Fruit fly (Drosophila melanogaster) whole organism, adult: Measurements from ENCODE around the gene CG6409.

Source experiments
- CG11617 ChIP-seq: fragments of 200-800 bp; sonication (Bioruptor generic); optimal IDR thresholded peaks from 2 replicates; lab custom pipeline; 2017; ENCODE audit warnings: mild to moderate bottlenecking, missing biosample characterization, missing genetic modification reagents, missing genetic modification characterization
- CG12768 ChIP-seq: fragments of 200-800 bp; sonication (Bioruptor generic); optimal IDR thresholded peaks from 2 replicates; lab custom pipeline; 2017; ENCODE audit warnings: missing biosample characterization, missing genetic modification characterization, mild to moderate bottlenecking, moderate library complexity, missing genetic modification reagents
- CG14711 ChIP-seq: fragments of 200-800 bp; sonication (Bioruptor generic); optimal IDR thresholded peaks from 2 replicates; lab custom pipeline; 2018; ENCODE audit warnings: missing biosample characterization, mild to moderate bottlenecking, missing genetic modification characterization, moderate library complexity
- CG1620 ChIP-seq: fragments of 200-800 bp; sonication (Bioruptor generic); optimal IDR thresholded peaks from 2 replicates; lab custom pipeline; 2016; ENCODE audit warnings: missing biosample characterization, missing genetic modification characterization
- CG33017 ChIP-seq: fragments of 200-800 bp; sonication (Bioruptor generic); optimal IDR thresholded peaks from 2 replicates; lab custom pipeline; 2018; ENCODE audit warnings: missing biosample characterization, mild to moderate bottlenecking, missing genetic modification characterization, moderate library complexity
- CG5204 ChIP-seq: fragments of 200-800 bp; sonication (Bioruptor generic); optimal IDR thresholded peaks from 2 replicates; lab custom pipeline; 2016; ENCODE audit warnings: missing biosample characterization, missing genetic modification characterization
- CG7045 ChIP-seq: fragments of 200-800 bp; sonication (Bioruptor generic); optimal IDR thresholded peaks from 2 replicates; lab custom pipeline; 2017; ENCODE audit warnings: missing biosample characterization, mild to moderate bottlenecking, missing genetic modification characterization
- CG7101 ChIP-seq: fragments of 200-800 bp; sonication (Bioruptor generic); optimal IDR thresholded peaks from 2 replicates; lab custom pipeline; 2018; ENCODE audit warnings: missing biosample characterization, mild to moderate bottlenecking, missing genetic modification characterization, moderate library complexity
- Clk ChIP-seq: fragments of 200-800 bp; sonication (Bioruptor generic); optimal IDR thresholded peaks from 2 replicates; lab custom pipeline; 2017; ENCODE audit warnings: missing biosample characterization, missing genetic modification characterization
- Crg-1 ChIP-seq: fragments of 200-800 bp; sonication (Bioruptor generic); optimal IDR thresholded peaks from 2 replicates; lab custom pipeline; 2016; ENCODE audit warnings: missing biosample characterization, missing genetic modification characterization
- Hr96 ChIP-seq: fragments of 200-800 bp; sonication (Bioruptor generic); optimal IDR thresholded peaks from 2 replicates; lab custom pipeline; 2016; ENCODE audit warnings: missing biosample characterization, missing genetic modification characterization
- Mnt ChIP-seq: fragments of 200-800 bp; sonication (Bioruptor generic); optimal IDR thresholded peaks from 2 replicates; lab custom pipeline; 2016; ENCODE audit warnings: missing biosample characterization, mild to moderate bottlenecking, missing genetic modification characterization
- bab1 ChIP-seq: fragments of 200-800 bp; sonication (Bioruptor generic); optimal IDR thresholded peaks from 3 replicates; lab custom pipeline; 2019; ENCODE audit warnings: missing biosample characterization, mild to moderate bottlenecking, missing genetic modification characterization, moderate library complexity
- cic ChIP-seq: fragments of 200-800 bp; sonication (Bioruptor generic); optimal IDR thresholded peaks from 2 replicates; lab custom pipeline; 2017; ENCODE audit warnings: missing biosample characterization, mild to moderate bottlenecking, missing genetic modification characterization, moderate library complexity
- cnc ChIP-seq, 2 experiments: fragments of >200 bp; optimal IDR thresholded peaks; 2 replicates each; lab custom pipeline; 2017
- kay ChIP-seq: fragments of 200-800 bp; sonication (Bioruptor generic); peaks from one replicate; lab custom pipeline; 2016; ENCODE audit warnings: missing biosample characterization, missing genetic modification characterization, borderline replicate concordance
- ovo ChIP-seq: fragments of 200-800 bp; sonication (Bioruptor generic); optimal IDR thresholded peaks from 2 replicates; lab custom pipeline; 2016; ENCODE audit warnings: missing biosample characterization, missing genetic modification characterization
- pad ChIP-seq: fragments of 200-800 bp; sonication (Bioruptor generic); optimal IDR thresholded peaks from 3 replicates; lab custom pipeline; 2017; ENCODE audit warnings: missing biosample characterization, missing genetic modification characterization, mild to moderate bottlenecking, moderate library complexity, missing genetic modification reagents
- tj ChIP-seq: fragments of 200-800 bp; sonication (Bioruptor generic); optimal IDR thresholded peaks from 3 replicates; lab custom pipeline; 2017; ENCODE audit warnings: missing biosample characterization, mild to moderate bottlenecking, missing genetic modification characterization, moderate library complexity
- toe ChIP-seq: fragments of 200-800 bp; sonication (Bioruptor generic); optimal IDR thresholded peaks from 2 replicates; lab custom pipeline; 2016; ENCODE audit warnings: missing biosample characterization, missing genetic modification characterization

CG6409 gene

DNA sequence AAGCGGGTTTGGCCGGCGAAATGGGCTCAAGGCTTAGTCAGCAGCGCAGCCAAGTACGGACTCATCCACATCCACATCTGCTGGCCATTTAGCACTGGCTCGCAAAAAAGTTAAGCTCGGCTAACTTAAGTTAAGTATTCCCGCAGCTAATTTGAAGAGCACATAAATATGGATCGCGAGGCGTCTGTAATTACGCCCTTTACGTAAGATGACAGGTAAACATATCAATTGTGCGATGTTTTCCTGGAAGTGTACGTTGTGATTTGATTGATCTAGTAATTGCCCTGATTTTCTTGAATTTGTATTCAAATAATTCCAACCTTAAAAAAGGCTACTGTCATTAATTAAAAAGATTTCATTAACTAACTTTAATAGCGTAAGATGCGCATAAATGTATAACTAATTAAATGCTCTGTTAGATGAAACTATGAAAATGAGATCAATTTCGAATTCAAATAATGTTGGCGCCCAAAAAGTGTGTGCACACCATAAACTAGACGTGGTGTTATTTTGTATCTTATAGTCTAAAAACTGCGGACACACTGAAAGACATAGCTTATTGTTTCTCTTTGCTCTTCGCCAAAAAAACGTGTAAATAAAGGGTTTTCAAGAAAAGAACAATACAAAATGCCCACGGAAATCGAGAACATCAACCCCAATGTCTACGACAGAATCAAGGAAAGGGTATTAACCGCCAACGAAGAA lies at the start of gene CG6409, which contains the start of gene galla-2:
TSS of gene CG6409 (minus strand) at position 51 of the 705 bp plus-strand sequence.
TSS of gene galla-2 (plus strand) at position 555 of the 705 bp plus-strand sequence.
- TF ChIP-seq kay (GFP tag; lab: Kevin White, UChicago) (peak; percentile 17), Mnt (GFP tag; lab: Kevin White, UChicago) (no peak)

DNA sequence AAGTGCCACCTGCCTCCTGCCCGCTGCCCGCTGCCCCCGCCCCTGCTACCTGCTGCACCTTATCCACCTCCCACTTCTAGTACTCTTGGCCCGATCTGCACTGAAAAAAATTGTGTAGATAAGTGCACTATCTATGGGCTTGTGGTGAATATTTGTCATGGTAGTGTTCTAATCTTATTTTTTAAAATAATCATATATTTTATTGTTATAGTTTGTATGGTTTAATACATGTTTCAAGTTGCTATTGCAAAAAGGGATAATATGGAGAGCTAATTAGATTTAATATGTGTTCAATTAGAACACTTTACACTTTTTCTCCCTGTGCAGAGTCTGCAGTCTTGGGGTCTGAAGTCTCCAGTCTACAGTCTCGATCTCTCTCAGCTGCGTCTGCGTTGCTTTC lies 49.2 kb upstream of the CG6409 start:
- TF ChIP-seq bab1 (GFP tag; lab: Kevin White, UChicago), result no peak
- TF ChIP-seq toe (GFP tag; lab: Kevin White, UChicago), result no peak
- TF ChIP-seq Clk (GFP tag; lab: Kevin White, UChicago), result no peak
- no peak for TF ChIP-seq ovo (GFP tag; lab: Kevin White, UChicago)
- no peak for TF ChIP-seq CG7045 (GFP tag; lab: Kevin White, UChicago)
- TF ChIP-seq cic, result no peak
- no peak for TF ChIP-seq CG12768 (GFP tag; lab: Kevin White, UChicago)
- no peak for TF ChIP-seq CG33017 (tag; lab: Kevin White, UChicago)
- TF ChIP-seq tj, result no peak
- no peak for TF ChIP-seq cnc (optimal IDR thresholded peaks at IDR 0.05; lab: Kevin White, UChicago)
- no peak for TF ChIP-seq Crg-1 (GFP tag; lab: Kevin White, UChicago)
- no peak for TF ChIP-seq CG11617 (GFP tag; lab: Kevin White, UChicago)
- TF ChIP-seq CG5204 (GFP tag; lab: Kevin White, UChicago), result no peak
- TF ChIP-seq kay (GFP tag; lab: Kevin White, UChicago), result no peak
- no peak for TF ChIP-seq pad (GFP tag; lab: Kevin White, UChicago)
- TF ChIP-seq CG14711 (tag; lab: Kevin White, UChicago), result no peak
- no peak for TF ChIP-seq Hr96 (GFP tag; lab: Kevin White, UChicago)
- TF ChIP-seq CG1620 (GFP tag; lab: Kevin White, UChicago), result no peak

DNA sequence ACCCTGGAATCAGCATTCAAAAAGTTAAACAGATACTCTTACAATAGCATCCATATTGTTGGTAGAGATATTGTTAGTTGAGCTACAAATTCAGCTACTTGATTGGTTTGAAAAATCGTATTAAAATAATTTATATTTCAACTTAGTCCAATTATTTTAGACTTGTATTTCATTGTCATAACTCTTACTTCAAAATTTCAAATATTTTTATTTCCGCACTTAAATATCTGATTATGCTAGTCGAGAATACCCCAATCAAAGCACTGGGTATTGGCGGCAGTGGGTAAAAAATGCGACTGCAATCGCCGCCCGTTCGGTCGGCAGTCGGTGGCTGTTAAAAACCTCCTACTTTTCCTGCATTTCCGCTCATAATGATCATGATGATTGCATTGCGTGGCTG lies 46.6 kb upstream of the CG6409 start:
- TF ChIP-seq CG33017 (tag; lab: Kevin White, UChicago), result no peak

DNA sequence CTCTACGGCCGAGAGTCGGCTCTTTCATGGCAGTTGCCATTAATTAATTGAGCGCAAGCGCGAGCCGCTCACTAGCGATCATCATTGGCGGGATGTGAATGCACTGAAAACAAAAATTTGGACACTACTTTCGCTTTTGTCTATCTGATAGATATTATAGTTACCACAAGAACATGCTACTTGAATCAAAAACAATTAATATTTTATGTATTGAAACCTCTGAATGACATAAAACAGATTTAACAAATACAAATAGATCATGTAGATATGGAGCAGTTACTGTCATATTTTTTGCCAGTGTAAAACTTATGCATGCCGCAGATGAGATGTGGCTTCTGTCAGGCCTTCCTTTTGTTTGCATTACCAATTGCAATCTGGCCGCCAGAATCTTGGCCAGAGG lies 45.8 kb upstream of the CG6409 start:
- TF ChIP-seq Mnt (GFP tag; lab: Kevin White, UChicago) (no peak), Hr96 (GFP tag; lab: Kevin White, UChicago) (no peak), cnc (optimal IDR thresholded peaks at IDR 0.05; lab: Kevin White, UChicago) (no peak), Crg-1 (GFP tag; lab: Kevin White, UChicago) (no peak), bab1 (GFP tag; lab: Kevin White, UChicago) (no peak), Clk (GFP tag; lab: Kevin White, UChicago) (no peak), CG11617 (GFP tag; lab: Kevin White, UChicago) (no peak), pad (GFP tag; lab: Kevin White, UChicago) (no peak), CG7101 (tag; lab: Kevin White, UChicago) (no peak), ovo (GFP tag; lab: Kevin White, UChicago) (no peak)

DNA sequence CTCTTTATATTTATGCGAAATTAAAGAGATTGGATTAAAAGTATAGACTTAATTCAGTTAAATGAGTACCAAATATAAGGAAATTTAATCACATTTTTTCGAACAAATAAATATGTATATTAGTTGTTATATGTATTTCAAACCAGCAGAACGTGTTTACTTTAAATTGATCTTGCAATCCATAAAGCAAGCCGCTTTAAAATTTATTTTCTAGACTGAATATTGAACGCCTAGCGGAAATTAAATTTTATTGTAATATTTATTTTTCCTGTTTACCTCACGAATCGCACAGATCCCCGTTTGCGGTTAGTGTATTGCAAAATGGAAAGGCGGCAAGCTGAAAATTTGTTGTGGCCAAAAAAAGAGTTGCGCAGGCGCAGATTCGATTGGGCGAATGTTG lies 45.2 kb upstream of the CG6409 start:
- TF ChIP-seq tj (no peak), CG12768 (GFP tag; lab: Kevin White, UChicago) (no peak), CG7045 (GFP tag; lab: Kevin White, UChicago) (no peak)

DNA sequence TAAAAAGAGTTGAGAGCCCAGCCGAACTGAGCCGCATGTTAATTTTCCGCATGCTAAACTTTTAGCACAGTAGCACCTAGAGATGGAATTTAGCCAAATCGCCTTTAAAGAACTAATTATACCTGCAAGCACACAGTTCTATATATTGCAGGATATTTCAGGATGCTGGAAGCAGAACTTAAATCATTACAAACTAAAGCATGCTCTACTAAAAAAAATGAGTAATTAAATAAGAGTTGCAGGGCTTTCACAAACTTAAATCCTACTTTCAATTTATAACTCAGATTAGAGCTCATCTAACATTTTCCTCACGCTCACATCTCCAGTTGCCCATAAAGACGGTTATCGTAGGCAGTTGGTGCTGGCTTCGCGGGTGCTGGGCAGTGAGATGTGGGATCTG lies 42.5 kb upstream of the CG6409 start:
- TF ChIP-seq pad (GFP tag; lab: Kevin White, UChicago), result no peak
- TF ChIP-seq cic, result no peak
- no peak for TF ChIP-seq tj
- TF ChIP-seq kay (GFP tag; lab: Kevin White, UChicago), result no peak
- no peak for TF ChIP-seq CG1620 (GFP tag; lab: Kevin White, UChicago)
- TF ChIP-seq toe (GFP tag; lab: Kevin White, UChicago), result no peak
- TF ChIP-seq CG33017 (tag; lab: Kevin White, UChicago), result no peak
- TF ChIP-seq CG14711 (tag; lab: Kevin White, UChicago), result no peak
- no peak for TF ChIP-seq CG7101 (tag; lab: Kevin White, UChicago)
- TF ChIP-seq Crg-1 (GFP tag; lab: Kevin White, UChicago), result no peak
- TF ChIP-seq ovo (GFP tag; lab: Kevin White, UChicago), result no peak
- TF ChIP-seq Mnt (GFP tag; lab: Kevin White, UChicago), result no peak
- TF ChIP-seq Hr96 (GFP tag; lab: Kevin White, UChicago), result no peak
- no peak for TF ChIP-seq CG7045 (GFP tag; lab: Kevin White, UChicago)
- TF ChIP-seq CG11617 (GFP tag; lab: Kevin White, UChicago), result no peak
- no peak for TF ChIP-seq CG5204 (GFP tag; lab: Kevin White, UChicago)

DNA sequence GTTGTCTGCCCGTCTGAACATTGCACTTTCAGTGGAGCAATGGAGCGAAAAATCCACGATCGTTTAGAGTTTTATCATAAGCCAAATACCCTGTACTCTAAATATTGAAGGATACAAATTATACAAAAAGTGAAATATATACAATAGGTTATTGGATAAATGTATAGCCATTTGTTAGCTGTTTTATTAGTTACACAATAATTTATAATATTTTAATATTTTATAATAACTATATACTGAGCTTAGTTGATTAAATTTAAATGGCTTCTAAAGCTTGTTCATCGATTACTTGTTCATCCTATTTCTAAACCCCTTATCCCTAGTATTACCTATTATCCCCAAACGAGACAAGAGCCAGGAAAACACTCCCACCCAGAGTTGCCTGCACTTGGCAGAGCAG lies 40.8 kb upstream of the CG6409 start:
- TF ChIP-seq pad (GFP tag; lab: Kevin White, UChicago) (no peak), toe (GFP tag; lab: Kevin White, UChicago) (no peak), CG33017 (tag; lab: Kevin White, UChicago) (no peak), CG12768 (GFP tag; lab: Kevin White, UChicago) (no peak), CG14711 (tag; lab: Kevin White, UChicago) (no peak), tj (no peak), CG5204 (GFP tag; lab: Kevin White, UChicago) (no peak), Hr96 (GFP tag; lab: Kevin White, UChicago) (no peak), bab1 (GFP tag; lab: Kevin White, UChicago) (no peak), CG1620 (GFP tag; lab: Kevin White, UChicago) (no peak), cic (no peak), cnc (optimal IDR thresholded peaks at IDR 0.05; lab: Kevin White, UChicago) (no peak), Clk (GFP tag; lab: Kevin White, UChicago) (no peak), CG7101 (tag; lab: Kevin White, UChicago) (no peak), ovo (GFP tag; lab: Kevin White, UChicago) (no peak), Crg-1 (GFP tag; lab: Kevin White, UChicago) (no peak), CG11617 (GFP tag; lab: Kevin White, UChicago) (no peak)
